Worm (Caenorhabditis elegans): Measurements from ENCODE around the gene sri-71.
"Not testable (repeated sequence)": the region's sequence is repeated elsewhere in the genome, so short reads cannot be mapped to it uniquely, and the experiment has no call there.

The sri-71 gene

ce11 chrII:2644498-2644897 is 16.9 kb downstream of the sri-71 start, which contains the start of gene F22E5.11:
Gene F22E5.11, minus strand, starts transcription at chrII:2644598.
- no peak for TF ChIP-seq pha-4 (tag; optimal IDR thresholded peaks at IDR 0.05)
- no peak for TF ChIP-seq hmg-11 (tag; optimal IDR thresholded peaks at IDR 0.05)
- TF ChIP-seq sea-2 (GFP tag; optimal IDR thresholded peaks at IDR 0.05), result no peak
- no peak for TF ChIP-seq eor-1 (tag; optimal IDR thresholded peaks at IDR 0.05)
- no peak for TF ChIP-seq fkh-2 (tag; optimal IDR thresholded peaks at IDR 0.05)
- no peak for TF ChIP-seq mdl-1 (tag; optimal IDR thresholded peaks at IDR 0.05)
- no peak for TF ChIP-seq aly-2 (tag; optimal IDR thresholded peaks at IDR 0.05)

DNA sequence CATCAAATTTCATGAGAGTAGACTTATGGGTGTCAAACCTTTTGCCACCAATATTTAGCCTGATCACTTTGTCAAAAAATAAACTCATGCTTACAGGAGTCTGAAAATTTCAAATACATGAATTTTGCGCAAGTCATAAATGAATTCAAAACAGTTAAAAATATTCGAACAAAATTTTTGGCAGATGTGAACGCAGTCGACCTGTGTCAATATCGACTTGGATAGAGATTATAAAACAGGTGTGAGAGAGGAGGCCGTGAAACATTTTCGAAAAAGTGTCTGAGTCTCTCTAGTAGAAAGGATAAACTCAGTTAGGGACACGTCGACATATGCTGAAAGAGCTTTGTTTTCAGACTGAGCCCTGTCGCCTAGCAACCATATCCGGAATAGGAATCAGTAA is 19.2 kb downstream of the sri-71 start, which contains the start of gene F22E5.12:
F22E5.12 (minus strand) TSS at position 101 of the 400 bp plus-strand sequence.
- not testable (repeated sequence) for TF ChIP-seq aly-2, ZK546.5, snpc-4 (tag; optimal IDR thresholded peaks at IDR 0.05)

- no peak for TF ChIP-seq ceh-82 (tag; optimal IDR thresholded peaks at IDR 0.05)
- TF ChIP-seq unc-62 (GFP tag; optimal IDR thresholded peaks at IDR 0.05), result no peak
- peak; percentile 34 for TF ChIP-seq hmg-11 (tag; optimal IDR thresholded peaks at IDR 0.05)
- peak; percentile 51 for TF ChIP-seq nfya-1 (tag; optimal IDR thresholded peaks at IDR 0.05; ENCODE audit: insufficient read depth)
- TF ChIP-seq mml-1 (tag; optimal IDR thresholded peaks at IDR 0.05), result no peak
- TF ChIP-seq egl-5 (tag; optimal IDR thresholded peaks at IDR 0.05), result no peak
- TF ChIP-seq pha-4 (tag; optimal IDR thresholded peaks at IDR 0.05), result peak; percentile 43
- no peak for TF ChIP-seq elt-3 (tag; optimal IDR thresholded peaks at IDR 0.05)
- TF ChIP-seq nhr-23 (tag; optimal IDR thresholded peaks at IDR 0.05), result no peak
- TF ChIP-seq R02D3.7 (tag; optimal IDR thresholded peaks at IDR 0.05), result no peak
- TF ChIP-seq unc-39 (tag; optimal IDR thresholded peaks at IDR 0.05), result no peak
- TF ChIP-seq snpc-4 (tag; optimal IDR thresholded peaks at IDR 0.05), result peak; percentile 7
- TF ChIP-seq lsy-12 (tag; optimal IDR thresholded peaks at IDR 0.05), result no peak
- no peak for TF ChIP-seq pqm-1 (tag; optimal IDR thresholded peaks at IDR 0.05)
These were observed 21.5 kb downstream of the sri-71 start for ce11 chrII:2649015-2649414.

DNA sequence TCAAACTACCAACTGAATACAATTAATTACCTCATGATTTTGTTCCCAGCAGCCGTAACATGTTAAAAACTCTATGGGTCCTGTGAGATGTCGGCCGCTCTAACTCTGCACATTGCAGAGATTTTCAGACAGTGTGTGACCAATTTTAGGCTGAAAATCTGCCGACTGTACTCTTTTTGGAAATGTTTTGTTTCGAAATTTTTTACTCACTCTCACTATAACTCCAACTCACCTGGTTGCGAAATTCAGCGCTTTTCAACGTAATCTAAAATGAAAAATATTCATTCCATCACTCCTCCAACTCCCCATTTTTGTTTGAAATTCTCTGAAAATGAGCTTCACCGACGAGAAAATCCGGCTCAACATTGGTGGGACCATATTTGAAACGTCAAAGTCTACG is 22.0 kb downstream of the sri-71 start, which contains the start of the genes F22E5.13 and F22E5.6:
F22E5.13 (minus strand) TSS at position 101 of the 400 bp plus-strand sequence.
F22E5.6 (plus strand) TSS at position 297 of the 400 bp plus-strand sequence.
- TF ChIP-seq skn-1 (tag; optimal IDR thresholded peaks at IDR 0.05) (no peak), elt-1 (tag; optimal IDR thresholded peaks at IDR 0.05) (no peak), nfya-1 (tag; optimal IDR thresholded peaks at IDR 0.05; ENCODE audit: insufficient read depth) (no peak), unc-39 (tag; optimal IDR thresholded peaks at IDR 0.05) (no peak), mdl-1 (tag; optimal IDR thresholded peaks at IDR 0.05) (no peak), elt-2 (tag; optimal IDR thresholded peaks at IDR 0.05) (no peak), hmg-11 (tag; optimal IDR thresholded peaks at IDR 0.05) (no peak), fos-1 (tag; optimal IDR thresholded peaks at IDR 0.05) (no peak), nhr-12 (tag; optimal IDR thresholded peaks at IDR 0.05) (no peak), eor-1 (tag; optimal IDR thresholded peaks at IDR 0.05) (no peak), nhr-43 (tag; optimal IDR thresholded peaks at IDR 0.05; ENCODE audit: poor library complexity, severe bottlenecking) (no peak), R02D3.7 (tag; optimal IDR thresholded peaks at IDR 0.05) (no peak)

- TF ChIP-seq egl-27 (tag; optimal IDR thresholded peaks at IDR 0.05) (no peak), eor-1 (tag; optimal IDR thresholded peaks at IDR 0.05) (no peak), snpc-4 (tag; optimal IDR thresholded peaks at IDR 0.05) (no peak), skn-1 (tag; optimal IDR thresholded peaks at IDR 0.05) (no peak), ceh-16 (tag; optimal IDR thresholded peaks at IDR 0.05) (no peak), egl-5 (tag; optimal IDR thresholded peaks at IDR 0.05) (no peak), nhr-23 (tag; optimal IDR thresholded peaks at IDR 0.05) (no peak), daf-12 (tag; optimal IDR thresholded peaks at IDR 0.05) (no peak), R02D3.7 (tag; optimal IDR thresholded peaks at IDR 0.05) (no peak), lin-39 (tag; optimal IDR thresholded peaks at IDR 0.05) (no peak), mdl-1 (tag; optimal IDR thresholded peaks at IDR 0.05) (no peak)
These were observed 29.1 kb downstream of the sri-71 start, which contains the start of gene sri-47 for ce11 chrII:2656606-2657005. Gene sri-47, plus strand, starts transcription at chrII:2656906.

DNA sequence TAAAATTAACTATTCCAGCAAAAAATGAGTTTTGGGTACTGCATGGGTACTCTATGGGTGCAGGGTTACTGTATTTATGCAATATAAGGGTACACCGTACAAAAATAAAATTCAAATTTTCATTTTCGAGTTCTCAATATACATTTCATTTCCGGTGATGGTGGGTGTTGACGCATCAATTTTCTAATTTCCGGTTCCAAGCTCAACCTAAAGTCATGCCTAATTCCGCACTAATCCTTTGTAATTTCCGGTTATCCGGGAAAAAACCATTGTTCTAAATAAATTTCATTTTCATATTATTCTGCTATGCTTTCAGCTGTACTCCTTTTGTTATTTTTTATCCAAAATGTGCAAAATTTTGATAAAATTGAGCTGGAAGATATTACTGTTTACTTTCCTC is 31.8 kb downstream of the sri-71 start, which contains the start of gene gcy-21:
gcy-21 (plus strand) TSS at position 301 of the 400 bp plus-strand sequence.
- TF ChIP-seq nhr-11 (tag; optimal IDR thresholded peaks at IDR 0.05), result no peak
- no peak for TF ChIP-seq daf-12 (tag; optimal IDR thresholded peaks at IDR 0.05)
- no peak for TF ChIP-seq nhr-76 (tag; optimal IDR thresholded peaks at IDR 0.05)
- TF ChIP-seq egl-5 (tag; optimal IDR thresholded peaks at IDR 0.05), result no peak

All from whole organism, L3 larva.